Worm (Caenorhabditis elegans): Measurements from ENCODE around the gene rme-1.

DNA sequence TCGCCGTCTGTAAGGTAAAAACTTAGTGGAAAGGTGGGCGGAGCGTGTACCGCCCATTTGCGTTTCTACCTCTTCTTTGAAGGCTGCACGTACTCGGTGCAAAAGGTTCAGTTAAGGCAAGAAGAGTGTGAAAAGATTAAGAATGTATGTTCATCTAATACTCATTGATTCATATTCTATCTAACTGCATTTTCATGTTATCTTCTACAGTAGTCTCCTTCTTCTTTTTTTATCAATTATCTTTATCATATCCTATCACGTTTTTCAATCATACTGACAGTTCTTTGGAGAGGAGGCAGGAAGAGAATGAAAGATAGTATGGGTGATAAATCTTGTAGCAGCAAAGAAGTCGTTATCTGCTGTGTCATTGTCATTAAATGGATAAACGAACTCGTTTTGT lies 38.7 kb downstream of the rme-1 start:
- TF ChIP-seq ceh-82 (tag; optimal IDR thresholded peaks at IDR 0.05): no peak
- peak; percentile 82 for TF ChIP-seq nhr-25 (tag; optimal IDR thresholded peaks at IDR 0.05)
- TF ChIP-seq nhr-77 (tag; optimal IDR thresholded peaks at IDR 0.05): no peak
- TF ChIP-seq R02D3.7 (tag; optimal IDR thresholded peaks at IDR 0.05): peak; percentile 34
- peak; percentile 45 to 94 (median 89) for TF ChIP-seq elt-3 (tag; optimal IDR thresholded peaks at IDR 0.05)
- TF ChIP-seq nhr-76 (tag; optimal IDR thresholded peaks at IDR 0.05): no peak
- TF ChIP-seq snpc-4 (tag; optimal IDR thresholded peaks at IDR 0.05): no peak
- TF ChIP-seq mdl-1 (tag; optimal IDR thresholded peaks at IDR 0.05): peak; percentile 59
